Worm (Caenorhabditis elegans): Measurements from ENCODE around the gene srsx-9.
A peak's percentile ranks its signal among the peaks of the same experiment; 100 is the strongest.

Gene srsx-9

ce11 chrV:4964671-4965420, 8.0 kb downstream of the srsx-9 start (continued):
- TF ChIP-seq rbr-2 (tag; optimal IDR thresholded peaks at IDR 0.05) (no peak), R02D3.7 (tag; optimal IDR thresholded peaks at IDR 0.05) (no peak), spr-3 (GFP tag; optimal IDR thresholded peaks at IDR 0.05) (no peak), ceh-44 (GFP tag; IDR thresholded peaks at IDR 0.05) (no peak), egl-43 (GFP tag; IDR thresholded peaks at IDR 0.05) (no peak), mes-2 (tag; optimal IDR thresholded peaks at IDR 0.05; ENCODE audit: poor library complexity, severe bottlenecking) (peak; percentile 42), ceh-82 (tag; optimal IDR thresholded peaks at IDR 0.05) (no peak), F26F4.8 (GFP tag; conservative IDR thresholded peaks at IDR 0.05) (no peak), dmd-6 (GFP tag; IDR thresholded peaks at IDR 0.05) (peak; percentile 34; the same call in 1 of the 2 replicates), ZK337.2 (GFP tag; IDR thresholded peaks at IDR 0.05) (no peak), nhr-25 (tag; optimal IDR thresholded peaks at IDR 0.05; ENCODE audit: borderline replicate concordance, insufficient read depth) (no peak), Y75B8A.6 (GFP tag; IDR thresholded peaks at IDR 0.05) (no peak), nhr-10 (tag; optimal IDR thresholded peaks at IDR 0.05) (no peak), nhr-76 (tag; optimal IDR thresholded peaks at IDR 0.05) (no peak), lin-1 (GFP tag; IDR thresholded peaks at IDR 0.05) (no peak), nhr-237 (tag; optimal IDR thresholded peaks at IDR 0.05) (no peak), nhr-6 (tag; optimal IDR thresholded peaks at IDR 0.05) (peak; percentile 58), lin-13 (GFP tag; optimal IDR thresholded peaks at IDR 0.05) (no peak), gei-8 (GFP tag; optimal IDR thresholded peaks at IDR 0.05) (no peak), fos-1 (tag; optimal IDR thresholded peaks at IDR 0.05) (no peak), sdz-12 (GFP tag; optimal IDR thresholded peaks at IDR 0.05) (no peak), madf-5 (GFP tag; IDR thresholded peaks at IDR 0.05) (no peak), D1046.2 (GFP tag; IDR thresholded peaks at IDR 0.05) (no peak), attf-4 (tag; optimal IDR thresholded peaks at IDR 0.05) (no peak)

- TF ChIP-seq lsy-2 (tag; optimal IDR thresholded peaks at IDR 0.05) (no peak), lim-7 (GFP tag; IDR thresholded peaks at IDR 0.05) (no peak), aly-2 (tag; optimal IDR thresholded peaks at IDR 0.05) (no peak), egl-43 (GFP tag; IDR thresholded peaks at IDR 0.05) (peak; percentile 31; the same call in 1 of the 2 replicates), zip-2 (tag; optimal IDR thresholded peaks at IDR 0.05) (no peak), zfp-2 (tag; optimal IDR thresholded peaks at IDR 0.05) (no peak), rbr-2 (tag; optimal IDR thresholded peaks at IDR 0.05) (peak; percentile 0), set-16 (GFP tag; IDR thresholded peaks at IDR 0.05) (peak; percentile 63), hmg-1.1 (GFP tag; IDR thresholded peaks at IDR 0.05) (no peak), dmd-8 (GFP tag; IDR thresholded peaks at IDR 0.05) (peak; percentile 49; the same call in 1 of the 2 replicates), Y105C5A.15 (GFP tag; IDR thresholded peaks at IDR 0.05) (no peak), daf-19 (GFP tag; conservative IDR thresholded peaks at IDR 0.05) (no peak), nhr-111 (GFP tag; optimal IDR thresholded peaks at IDR 0.05) (no peak)
These were observed 8.7 kb downstream of the srsx-9 start for ce11 chrV:4964020-4964635.

- TF ChIP-seq ztf-7 (tag; optimal IDR thresholded peaks at IDR 0.05) (no peak), F49E8.2 (tag; optimal IDR thresholded peaks at IDR 0.05; ENCODE audit: borderline replicate concordance) (peak; percentile 76), R02D3.7 (tag; optimal IDR thresholded peaks at IDR 0.05) (no peak), lim-7 (GFP tag; IDR thresholded peaks at IDR 0.05) (no peak), ZK337.2 (GFP tag; IDR thresholded peaks at IDR 0.05) (no peak), spr-1 (tag; optimal IDR thresholded peaks at IDR 0.05) (no peak), lin-38 (GFP tag; IDR thresholded peaks at IDR 0.05) (peak; percentile 36; the same call in 1 of the 2 replicates)
These were observed 9.2 kb downstream of the srsx-9 start for ce11 chrV:4963606-4964005.
